Fruit fly (Drosophila melanogaster): ENCODE measurements around the gene CG8813.

The CG8813 gene

dm6 chr2L:2874542-2875194, 5.2 kb downstream of the CG8813 start, which contains the start of gene CG8814 (continued):
- TF ChIP-seq D19B (GFP tag; optimal IDR thresholded peaks at IDR 0.05) (peak; percentile 54), yki (optimal IDR thresholded peaks at IDR 0.05) (no peak), CG10543 (GFP tag; optimal IDR thresholded peaks at IDR 0.05) (peak; percentile 86), ash1 (GFP tag; optimal IDR thresholded peaks at IDR 0.05) (no peak), Ptx1 (GFP tag; IDR thresholded peaks at IDR 0.05) (peak; percentile 79), Usf (GFP tag; optimal IDR thresholded peaks at IDR 0.05) (peak; percentile 28), HLH3B (GFP tag; IDR thresholded peaks at IDR 0.05) (peak; percentile 32; the same call in 1 of the 2 replicates), crc (GFP tag; optimal IDR thresholded peaks at IDR 0.05) (no peak), z (GFP tag; IDR thresholded peaks at IDR 0.05) (no peak), nom (GFP tag; optimal IDR thresholded peaks at IDR 0.05) (peak; percentile 98), Max (GFP tag; optimal IDR thresholded peaks at IDR 0.05) (peak; percentile 45), CG14860 (GFP tag; IDR thresholded peaks at IDR 0.05; ENCODE audit: partially characterized antibody) (peak; percentile 56; the same call in 1 of the 3 replicates), H15 (GFP tag; IDR thresholded peaks at IDR 0.05) (0 out of 3 replicates have a peak, but pooled peaks have one; percentile 14), CG10366 (GFP tag; IDR thresholded peaks at IDR 0.05) (peak; percentile 57), da (GFP tag; optimal IDR thresholded peaks at IDR 0.05) (no peak), nmo (GFP tag; optimal IDR thresholded peaks at IDR 0.05) (peak; percentile 90), fd3F (GFP tag; optimal IDR thresholded peaks at IDR 0.05) (peak; percentile 51), Hey (tag; optimal IDR thresholded peaks at IDR 0.05) (no peak), caup (GFP tag; optimal IDR thresholded peaks at IDR 0.05; ENCODE audit: severe bottlenecking) (peak; percentile 41), shn (GFP tag; optimal IDR thresholded peaks at IDR 0.05) (no peak), Lpt (GFP tag; optimal IDR thresholded peaks at IDR 0.05) (no peak), Hr78 (GFP tag; optimal IDR thresholded peaks at IDR 0.05) (peak in 1 of 2 experiments; percentile 88), Tbp (GFP tag; optimal IDR thresholded peaks at IDR 0.05) (no peak), CG17612 (GFP tag; IDR thresholded peaks at IDR 0.05) (no peak), Abd-B (GFP tag; optimal IDR thresholded peaks at IDR 0.05) (peak; percentile 66), CG2120 (GFP tag; optimal IDR thresholded peaks at IDR 0.05) (peak; percentile 77), HLH4C (GFP tag; IDR thresholded peaks at IDR 0.05; ENCODE audit: partially characterized antibody) (peak; percentile 66; the same call in 2 of the 3 replicates), CG14710 (tag; optimal IDR thresholded peaks at IDR 0.05) (peak; percentile 86), CG8388 (GFP tag; optimal IDR thresholded peaks at IDR 0.05) (peak; percentile 46), Bteb2 (GFP tag; optimal IDR thresholded peaks at IDR 0.05) (peak; percentile 33), CG7745 (tag; optimal IDR thresholded peaks at IDR 0.05) (no peak), CG11398 (GFP tag; optimal IDR thresholded peaks at IDR 0.05) (no peak), CG30020 (tag; optimal IDR thresholded peaks at IDR 0.05) (peak; percentile 74), CG32767 (GFP tag; IDR thresholded peaks at IDR 0.05) (no peak; the same call in 1 of the 2 replicates), hbn (GFP tag; IDR thresholded peaks at IDR 0.05; ENCODE audit: partially characterized antibody) (peak; percentile 62), Dbx (GFP tag; IDR thresholded peaks at IDR 0.05) (peak; percentile 72; the same call in 2 of the 3 replicates), gce (GFP tag; IDR thresholded peaks at IDR 0.05) (no peak), Dll (GFP tag; IDR thresholded peaks at IDR 0.05; ENCODE audit: partially characterized antibody) (peak; percentile 90), Doc3 (GFP tag; IDR thresholded peaks at IDR 0.05; ENCODE audit: partially characterized antibody) (peak; percentile 66; the same call in 2 of the 3 replicates), tgo (GFP tag; IDR thresholded peaks at IDR 0.05) (peak; percentile 71), CG17328 (GFP tag; IDR thresholded peaks at IDR 0.05) (0 out of 2 replicates have a peak, but pooled peaks have one; percentile 5), lola (GFP tag; optimal IDR thresholded peaks at IDR 0.05) (peak in 1 of 3 experiments; percentile 74), CG5245 (GFP tag; optimal IDR thresholded peaks at IDR 0.05) (peak; percentile 18), Rfx (GFP tag; IDR thresholded peaks at IDR 0.05) (peak; percentile 75), Nf-YB (GFP tag; optimal IDR thresholded peaks at IDR 0.05) (peak; percentile 30), ap (GFP tag; IDR thresholded peaks at IDR 0.05) (no peak), gfzf (GFP tag; optimal IDR thresholded peaks at IDR 0.05) (peak; percentile 72), zen2 (GFP tag; IDR thresholded peaks at IDR 0.05; ENCODE audit: partially characterized antibody) (no peak), slp2 (GFP tag; optimal IDR thresholded peaks at IDR 0.05) (no peak)
